Worm (Caenorhabditis elegans) whole organism, young adult: Measurements from ENCODE around the gene F54H12.7.

Source experiments
- B0019.2 ChIP-seq: fragments of 200-800 bp; sonication (Bioruptor generic); conservative IDR thresholded peaks from 2 replicates; pipeline ENCODE4 v1.3.6; 2022; ENCODE audit warnings: missing genetic modification reagents, missing genetic modification characterization, missing compliant biosample characterization
- B0336.3 ChIP-seq: fragments of 200-800 bp; sonication (Bioruptor generic); IDR thresholded peaks from 2 replicates; pipeline ENCODE4 v1.3.6; 2022; ENCODE audit warnings: missing genetic modification characterization, missing compliant biosample characterization
- C06A6.2 ChIP-seq: fragments of 200-800 bp; sonication (Bioruptor generic); conservative IDR thresholded peaks from 2 replicates; pipeline ENCODE4 v1.3.6; 2022; ENCODE audit warnings: missing genetic modification characterization, missing compliant biosample characterization
- D2030.7 ChIP-seq: fragments of 200-800 bp; sonication (Bioruptor generic); IDR thresholded peaks from 2 replicates; pipeline ENCODE4 v1.3.6; 2022; ENCODE audit warnings: missing genetic modification reagents, missing genetic modification characterization, missing compliant biosample characterization
- F10E7.11 ChIP-seq: sonication (generic microtip); optimal IDR thresholded peaks from 2 replicates; lab custom pipeline; 2017; ENCODE audit warnings: mild to moderate bottlenecking, missing genetic modification characterization, moderate library complexity, missing compliant biosample characterization
- F37B4.10 ChIP-seq: fragments of 200-800 bp; sonication (Bioruptor generic); IDR thresholded peaks from 2 replicates; pipeline ENCODE4 v1.3.6; 2022; ENCODE audit warnings: missing genetic modification characterization, missing compliant biosample characterization
- F52B5.7 ChIP-seq: sonication (generic microtip); optimal IDR thresholded peaks from 2 replicates; lab custom pipeline; 2016; ENCODE audit warnings: mild to moderate bottlenecking, missing genetic modification characterization, missing compliant biosample characterization
- F55B11.4 ChIP-seq: sonication (generic microtip); optimal IDR thresholded peaks from 2 replicates; lab custom pipeline; 2016; ENCODE audit warnings: missing compliant biosample characterization, missing genetic modification characterization, borderline replicate concordance; ENCODE audit not compliant: insufficient read depth
- K11D2.4 ChIP-seq: fragments of 200-800 bp; sonication (Bioruptor generic); IDR thresholded peaks from 2 replicates; pipeline ENCODE4 v1.3.6; 2022; ENCODE audit warnings: missing genetic modification reagents, missing genetic modification characterization, missing compliant biosample characterization
- K12H6.12 ChIP-seq: fragments of 200-800 bp; sonication (Bioruptor generic); optimal IDR thresholded peaks from 2 replicates; lab custom pipeline; 2018; ENCODE audit warnings: mild to moderate bottlenecking, missing genetic modification characterization, missing compliant biosample characterization
- Y53G8AR.9 ChIP-seq: fragments of 200-800 bp; sonication (Bioruptor generic); conservative IDR thresholded peaks from 2 replicates; pipeline ENCODE4 v1.3.6; 2022; ENCODE audit warnings: missing genetic modification reagents, missing genetic modification characterization, missing compliant biosample characterization
- Y56A3A.18 ChIP-seq: fragments of 200-800 bp; sonication (Bioruptor generic); IDR thresholded peaks from 2 replicates; pipeline ENCODE4 v1.3.6; 2022; ENCODE audit warnings: missing genetic modification reagents, missing genetic modification characterization, missing compliant biosample characterization
- Y79H2A.3 ChIP-seq: fragments of 200-800 bp; sonication (Bioruptor generic); conservative IDR thresholded peaks from 2 replicates; pipeline ENCODE4 v1.3.6; 2022; ENCODE audit warnings: missing genetic modification reagents, missing genetic modification characterization, missing compliant biosample characterization
- ama-1 ChIP-seq, 3 experiments: fragments of 150-350 bp in 1 of 3; sonication (generic microtip) in 2 of 3; optimal IDR thresholded peaks; 2 replicates each; lab custom pipeline; 2014 to 2018; ENCODE audit warnings: missing biosample characterization in 2 of 3, missing genetic modification characterization in 2 of 3, missing genetic modification reagents in 2 of 3
- atf-7 ChIP-seq: sonication (generic microtip); optimal IDR thresholded peaks from 2 replicates; lab custom pipeline; 2017; ENCODE audit warnings: mild to moderate bottlenecking, missing genetic modification characterization, missing compliant biosample characterization
- cebp-2 ChIP-seq: fragments of 200-800 bp; sonication (Bioruptor generic); IDR thresholded peaks from 2 replicates; pipeline ENCODE4 v1.3.6; 2022; ENCODE audit warnings: missing genetic modification characterization, missing compliant biosample characterization
- ceh-58 ChIP-seq: fragments of 200-800 bp; sonication (Bioruptor generic); IDR thresholded peaks from 2 replicates; pipeline ENCODE4 v1.3.6; 2022; ENCODE audit warnings: missing genetic modification characterization, missing compliant biosample characterization
- dpl-1 ChIP-seq: fragments of 150-350 bp; optimal IDR thresholded peaks from 2 replicates; lab custom pipeline; 2014; ENCODE audit warnings: missing biosample characterization, missing genetic modification reagents, missing genetic modification characterization
- egl-44 ChIP-seq: fragments of 200-800 bp; sonication (Bioruptor generic); IDR thresholded peaks from 2 replicates; pipeline ENCODE4 v1.3.6; 2022; ENCODE audit warnings: missing genetic modification reagents, missing genetic modification characterization, missing compliant biosample characterization
- egrh-3 ChIP-seq: fragments of 200-800 bp; sonication (Bioruptor generic); IDR thresholded peaks from 2 replicates; pipeline ENCODE4 v1.3.6; 2022; ENCODE audit warnings: missing genetic modification reagents, missing genetic modification characterization, missing compliant biosample characterization
- gei-17 ChIP-seq: fragments of 200-800 bp; sonication (Bioruptor generic); optimal IDR thresholded peaks from 2 replicates; lab custom pipeline; 2018; ENCODE audit warnings: mild to moderate bottlenecking, missing genetic modification characterization, missing compliant biosample characterization
- hlh-12 ChIP-seq: sonication (generic microtip); optimal IDR thresholded peaks from 2 replicates; lab custom pipeline; 2016; ENCODE audit warnings: missing genetic modification characterization, missing compliant biosample characterization
- hlh-26 ChIP-seq: fragments of 200-800 bp; sonication (Bioruptor generic); conservative IDR thresholded peaks from 2 replicates; pipeline ENCODE4 v1.3.6; 2022; ENCODE audit warnings: missing genetic modification reagents, missing genetic modification characterization, missing compliant biosample characterization
- hmg-1.2 ChIP-seq: fragments of 200-800 bp; sonication (Bioruptor generic); IDR thresholded peaks from 2 replicates; pipeline ENCODE4 v1.3.6; 2022; ENCODE audit warnings: missing genetic modification reagents, missing genetic modification characterization, missing compliant biosample characterization
- hmg-20 ChIP-seq: fragments of 200-800 bp; sonication (Bioruptor generic); IDR thresholded peaks from 2 replicates; pipeline ENCODE4 v1.3.6; 2022; ENCODE audit warnings: missing genetic modification reagents, missing genetic modification characterization, missing compliant biosample characterization
- lin-54 ChIP-seq: fragments of 200-800 bp; sonication (Bioruptor generic); optimal IDR thresholded peaks from 2 replicates; lab custom pipeline; 2018; ENCODE audit warnings: mild to moderate bottlenecking, missing genetic modification characterization, missing compliant biosample characterization
- lir-1 ChIP-seq: fragments of 200-800 bp; sonication (Bioruptor generic); conservative IDR thresholded peaks from 2 replicates; pipeline ENCODE4 v1.3.6; 2022; ENCODE audit warnings: missing genetic modification reagents, missing genetic modification characterization, missing compliant biosample characterization
- lsl-1 ChIP-seq: fragments of 200-800 bp; sonication (Bioruptor generic); optimal IDR thresholded peaks from 2 replicates; lab custom pipeline; 2018; ENCODE audit warnings: mild to moderate bottlenecking, missing genetic modification characterization, moderate library complexity, missing compliant biosample characterization
- madf-3 ChIP-seq: fragments of 200-800 bp; sonication (Bioruptor generic); IDR thresholded peaks from 2 replicates; pipeline ENCODE4 v1.3.6; 2022; ENCODE audit warnings: missing genetic modification reagents, missing genetic modification characterization, missing compliant biosample characterization
- madf-6 ChIP-seq: fragments of 200-800 bp; sonication (Bioruptor generic); IDR thresholded peaks from 2 replicates; pipeline ENCODE4 v1.3.6; 2022; ENCODE audit warnings: missing genetic modification reagents, missing genetic modification characterization, missing compliant biosample characterization
- madf-8 ChIP-seq: fragments of 200-800 bp; sonication (Bioruptor generic); conservative IDR thresholded peaks from 2 replicates; pipeline ENCODE4 v1.3.6; 2022; ENCODE audit warnings: missing genetic modification reagents, missing genetic modification characterization, missing compliant biosample characterization
- mcd-1 ChIP-seq: fragments of 200-800 bp; sonication (Bioruptor generic); IDR thresholded peaks from 2 replicates; pipeline ENCODE4 v1.3.6; 2022; ENCODE audit warnings: missing genetic modification reagents, missing genetic modification characterization, missing compliant biosample characterization
- mes-4 ChIP-seq: sonication (generic microtip); optimal IDR thresholded peaks from 2 replicates; lab custom pipeline; 2016; ENCODE audit warnings: missing genotype, missing genetic modification characterization, missing compliant biosample characterization
- nfyb-1 ChIP-seq: fragments of 200-800 bp; sonication (Bioruptor generic); IDR thresholded peaks from 2 replicates; pipeline ENCODE4 v1.3.6; 2022; ENCODE audit warnings: missing genetic modification reagents, missing genetic modification characterization, missing compliant biosample characterization
- pbrm-1 ChIP-seq: fragments of 200-800 bp; sonication (Bioruptor generic); IDR thresholded peaks from 2 replicates; pipeline ENCODE4 v1.3.6; 2022; ENCODE audit warnings: missing genetic modification reagents, missing genetic modification characterization, missing compliant biosample characterization
- repo-1 ChIP-seq: sonication (generic microtip); optimal IDR thresholded peaks from 2 replicates; lab custom pipeline; 2017; ENCODE audit warnings: mild to moderate bottlenecking, missing genetic modification characterization, missing compliant biosample characterization
- sdz-38 ChIP-seq: sonication (generic microtip); optimal IDR thresholded peaks from 2 replicates; lab custom pipeline; 2016; ENCODE audit warnings: missing genotype, missing genetic modification characterization, missing compliant biosample characterization
- snpc-1.3 ChIP-seq: sonication (generic microtip); optimal IDR thresholded peaks from 2 replicates; lab custom pipeline; 2017; ENCODE audit warnings: missing genetic modification characterization, mild to moderate bottlenecking, missing compliant biosample characterization, antibody characterized with exemption, moderate library complexity, missing genotype, missing genetic modification reagents; ENCODE audit not compliant: insufficient read depth
- tbp1 ChIP-seq: fragments of 200-800 bp; sonication (Bioruptor generic); optimal IDR thresholded peaks from 2 replicates; lab custom pipeline; 2018; ENCODE audit warnings: mild to moderate bottlenecking, missing genetic modification characterization, missing compliant biosample characterization
- tlf-1 ChIP-seq: fragments of 200-800 bp; sonication (Bioruptor generic); optimal IDR thresholded peaks from 2 replicates; lab custom pipeline; 2018; ENCODE audit warnings: mild to moderate bottlenecking, missing genetic modification characterization, missing compliant biosample characterization
- unc-130 ChIP-seq: sonication (generic microtip); optimal IDR thresholded peaks from 2 replicates; lab custom pipeline; 2016; ENCODE audit warnings: missing genetic modification reagents, missing genetic modification characterization, missing compliant biosample characterization
- xnd-1 ChIP-seq: sonication (generic microtip); optimal IDR thresholded peaks from 2 replicates; lab custom pipeline; 2016; ENCODE audit warnings: missing genotype, missing genetic modification reagents, missing genetic modification characterization, missing compliant biosample characterization
- zfh-2 ChIP-seq: fragments of 200-800 bp; sonication (Bioruptor generic); conservative IDR thresholded peaks from 2 replicates; pipeline ENCODE4 v1.3.6; 2022; ENCODE audit warnings: missing genetic modification reagents, missing genetic modification characterization, missing compliant biosample characterization
- ztf-18 ChIP-seq: sonication (generic microtip); optimal IDR thresholded peaks from 2 replicates; lab custom pipeline; 2016; ENCODE audit warnings: missing genotype, mild to moderate bottlenecking, missing genetic modification characterization, missing compliant biosample characterization
- ztf-22 ChIP-seq: fragments of 200-800 bp; sonication (Bioruptor generic); optimal IDR thresholded peaks from 2 replicates; lab custom pipeline; 2018; ENCODE audit warnings: mild to moderate bottlenecking, missing genetic modification characterization, moderate library complexity, missing compliant biosample characterization
- ztf-26 ChIP-seq: sonication (generic microtip); optimal IDR thresholded peaks from 2 replicates; lab custom pipeline; 2017; ENCODE audit warnings: missing genetic modification characterization, missing compliant biosample characterization

F54H12.7 gene

DNA sequence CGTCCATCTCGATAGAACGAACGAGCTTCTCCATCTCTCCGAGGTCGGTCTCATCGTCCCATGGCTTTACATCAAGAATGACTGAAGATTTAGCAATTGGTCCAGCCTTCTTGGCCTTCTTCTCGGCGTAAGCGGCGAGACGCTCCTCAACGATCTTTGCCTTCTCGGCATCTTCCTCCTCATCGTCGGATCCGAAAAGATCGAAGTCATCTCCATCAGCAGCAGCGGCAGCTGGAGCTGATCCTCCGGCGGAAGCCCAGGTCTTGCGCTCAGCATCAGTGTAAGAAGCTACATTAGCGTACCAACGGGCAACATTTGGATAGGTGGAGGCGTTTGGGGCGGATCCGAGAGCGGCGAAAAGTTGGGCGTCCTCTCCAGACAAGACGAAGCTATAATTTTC, 3.5 kb downstream of the F54H12.7 start:
- TF ChIP-seq egrh-3 = peak; percentile 22; the same call in 1 of the 2 replicates
- TF ChIP-seq dpl-1 (GFP tag; lab: Kevin White, UChicago) = no peak

DNA sequence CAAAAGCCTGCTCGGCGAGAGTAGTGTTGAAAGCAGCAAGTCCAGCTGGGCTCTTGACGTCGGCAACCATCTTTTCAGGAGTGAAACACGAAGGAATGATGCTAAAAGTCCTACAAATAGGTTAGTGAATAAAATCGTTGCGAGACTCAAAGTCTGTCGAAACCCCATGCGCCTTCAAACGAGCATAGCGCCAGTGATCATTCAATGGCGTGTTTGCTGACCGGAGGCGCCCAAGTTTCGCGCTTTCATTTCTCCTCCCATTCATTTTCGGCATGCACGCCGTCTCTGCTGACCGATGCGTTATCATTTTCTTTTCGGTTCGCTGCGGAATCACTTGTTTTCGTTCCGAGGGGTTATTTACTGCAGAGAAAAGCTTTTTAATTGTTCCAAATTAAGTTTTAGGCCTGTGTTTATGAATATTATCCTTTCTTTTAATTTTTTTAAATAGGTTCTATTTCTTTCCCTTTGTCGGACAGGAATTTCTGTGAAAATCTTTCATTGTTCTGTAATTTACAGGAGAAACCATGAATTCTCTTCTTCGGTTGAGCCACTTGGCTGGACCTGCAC, 4.1 kb downstream of the F54H12.7 start, which contains the start of the genes eef-1B.1 and aco-2:
eef-1B.1 (minus strand) TSS at position 186 of the 567 bp plus-strand sequence.
aco-2 (plus strand) TSS at position 517 of the 567 bp plus-strand sequence.
- TF ChIP-seq unc-130 (GFP tag; lab: Kevin White, UChicago) (peak; percentile 33), madf-6 (GFP tag; lab: Robert Waterston, UW) (peak; percentile 84), Y56A3A.18 (no peak), gei-17 (GFP tag; lab: Kevin White, UChicago) (peak; percentile 54), xnd-1 (tag; lab: Kevin White, UChicago) (peak; percentile 40), tbp1 (GFP tag; lab: Kevin White, UChicago) (peak; percentile 70), D2030.7 (GFP tag; lab: Robert Waterston, UW) (peak; percentile 56), madf-8 (GFP tag; lab: Robert Waterston, UW) (peak; percentile 56; the same call in 1 of the 2 replicates), egl-44 (GFP tag; lab: Robert Waterston, UW) (peak; percentile 87), hmg-1.2 (GFP tag; lab: Robert Waterston, UW) (peak; percentile 55), F10E7.11 (no peak), hmg-20 (GFP tag; lab: Robert Waterston, UW) (no peak), ztf-26 (tag; lab: Kevin White, UChicago) (peak; percentile 74), sdz-38 (tag; lab: Kevin White, UChicago) (no peak), B0019.2 (GFP tag; lab: Robert Waterston, UW) (no peak), egrh-3 (no peak), K11D2.4 (GFP tag; lab: Robert Waterston, UW) (peak; percentile 84), F37B4.10 (GFP tag; lab: Robert Waterston, UW) (no peak), ztf-22 (no peak), ceh-58 (GFP tag; lab: Robert Waterston, UW) (no peak), hlh-26 (no peak), lsl-1 (GFP tag; lab: Kevin White, UChicago) (peak; percentile 72), nfyb-1 (GFP tag; lab: Robert Waterston, UW) (peak; percentile 85), B0336.3 (GFP tag; lab: Robert Waterston, UW) (peak; percentile 70; the same call in 1 of the 2 replicates), Y53G8AR.9 (GFP tag; lab: Robert Waterston, UW) (peak; percentile 78), K12H6.12 (tag; lab: Kevin White, UChicago) (peak; percentile 52), mes-4 (tag; lab: Kevin White, UChicago) (no peak), madf-3 (GFP tag; lab: Robert Waterston, UW) (peak; percentile 92), mcd-1 (GFP tag; lab: Robert Waterston, UW) (peak; percentile 88), ama-1 (optimal IDR thresholded peaks at IDR 0.05; lab: Kevin White, UChicago) (peak; percentile 33), ama-1 (GFP tag; optimal IDR thresholded peaks at IDR 0.05; lab: Kevin White, UChicago) (no peak), pbrm-1 (GFP tag; lab: Robert Waterston, UW) (peak; percentile 81), lin-54 (GFP tag; lab: Kevin White, UChicago) (peak; percentile 86), F52B5.7 (tag; lab: Kevin White, UChicago) (no peak), dpl-1 (GFP tag; lab: Kevin White, UChicago) (peak; percentile 68), F55B11.4 (tag; lab: Kevin White, UChicago) (no peak), hlh-12 (tag; lab: Kevin White, UChicago) (no peak), C06A6.2 (peak; percentile 64; the same call in 1 of the 2 replicates), Y79H2A.3 (no peak), cebp-2 (no peak), snpc-1.3 (tag; lab: Kevin White, UChicago) (peak; percentile 11), atf-7 (tag; lab: Kevin White, UChicago) (peak; percentile 36), repo-1 (tag; lab: Kevin White, UChicago) (peak; percentile 41), lir-1 (peak; percentile 42; the same call in 1 of the 2 replicates), zfh-2 (GFP tag; lab: Robert Waterston, UW) (peak; percentile 89), ztf-18 (peak; percentile 98), tlf-1 (GFP tag; lab: Kevin White, UChicago) (peak; percentile 78)
